Worm (Caenorhabditis elegans): ENCODE data around the gene srv-21.

- TF ChIP-seq med-1 (GFP tag; optimal IDR thresholded peaks at IDR 0.05; ENCODE audit: insufficient read depth) (no peak), ztf-23 (GFP tag; IDR thresholded peaks at IDR 0.05) (no peak)
Observed at ce11 chrIV:5865818-5866217, 11.3 kb downstream of the srv-21 start, which contains the start of gene spe-27.

All from whole organism, midembryonic.